Fruit fly (Drosophila melanogaster) whole organism, pupa: ENCODE data around the gene daw.
A peak's percentile ranks its signal among the peaks of the same experiment; 100 is the strongest.

Source experiments
- CG10348 ChIP-seq: fragments of 200-800 bp; sonication (Bioruptor generic); IDR thresholded peaks from 2 replicates; pipeline ENCODE4 v1.3.6; 2022; ENCODE audit warnings: missing biosample characterization, missing genetic modification characterization
- CG12605 ChIP-seq: fragments of 200-800 bp; sonication (Bioruptor generic); IDR thresholded peaks from 2 replicates; pipeline ENCODE4 v1.3.6; 2022; ENCODE audit warnings: missing biosample characterization, missing genetic modification characterization
- CG13204 ChIP-seq: fragments of 200-800 bp; sonication (Bioruptor generic); optimal IDR thresholded peaks from 2 replicates; lab custom pipeline; 2018; ENCODE audit warnings: missing biosample characterization, mild to moderate bottlenecking, missing genetic modification characterization, moderate library complexity
- CG14655 ChIP-seq: fragments of 200-800 bp; sonication (Bioruptor generic); optimal IDR thresholded peaks from 3 replicates; lab custom pipeline; 2017; ENCODE audit warnings: mild to moderate bottlenecking, missing biosample characterization, missing genetic modification reagents, missing genetic modification characterization
- CG15710 ChIP-seq: fragments of 200-800 bp; sonication (Bioruptor generic); optimal IDR thresholded peaks from 2 replicates; lab custom pipeline; 2018; ENCODE audit warnings: missing biosample characterization, mild to moderate bottlenecking, missing genetic modification characterization, moderate library complexity
- CG17806 ChIP-seq: fragments of 200-800 bp; sonication (Bioruptor generic); optimal IDR thresholded peaks from 2 replicates; lab custom pipeline; 2018; ENCODE audit warnings: missing biosample characterization, mild to moderate bottlenecking, missing genetic modification characterization, moderate library complexity
- CG32121 ChIP-seq: fragments of 200-800 bp; sonication (Bioruptor generic); IDR thresholded peaks from 2 replicates; pipeline ENCODE4 v1.3.6; 2022; ENCODE audit warnings: missing biosample characterization, missing genetic modification characterization
- CG34367 ChIP-seq: fragments of 200-800 bp; sonication (Bioruptor generic); optimal IDR thresholded peaks from 2 replicates; lab custom pipeline; 2018; ENCODE audit warnings: missing biosample characterization, mild to moderate bottlenecking, missing genetic modification characterization
- CG4496 ChIP-seq: fragments of 200-800 bp; sonication (Bioruptor generic); IDR thresholded peaks from 3 replicates; pipeline ENCODE4 v1.3.6; 2022; ENCODE audit warnings: missing biosample characterization, missing genetic modification characterization
- CG8159 ChIP-seq: fragments of 200-800 bp; sonication (Bioruptor generic); optimal IDR thresholded peaks from 3 replicates; lab custom pipeline; 2018; ENCODE audit warnings: missing biosample characterization, mild to moderate bottlenecking, missing genetic modification characterization, moderate library complexity
- CG8301 ChIP-seq: fragments of 200-800 bp; sonication (Bioruptor generic); optimal IDR thresholded peaks from 2 replicates; lab custom pipeline; 2018; ENCODE audit warnings: missing biosample characterization, mild to moderate bottlenecking, missing genetic modification characterization
- CG9948 ChIP-seq: fragments of 200-800 bp; sonication (Bioruptor generic); optimal IDR thresholded peaks from 2 replicates; lab custom pipeline; 2018; ENCODE audit warnings: missing biosample characterization, mild to moderate bottlenecking, missing genetic modification characterization, moderate library complexity
- D1 ChIP-seq: fragments of 200-800 bp; sonication (Bioruptor generic); optimal IDR thresholded peaks from 2 replicates; lab custom pipeline; 2018; ENCODE audit warnings: missing biosample characterization, mild to moderate bottlenecking, missing genetic modification characterization, moderate library complexity
- EcR ChIP-seq: fragments of 200-800 bp; sonication (Bioruptor generic); optimal IDR thresholded peaks from 3 replicates; lab custom pipeline; 2019; ENCODE audit warnings: missing biosample characterization, missing genetic modification characterization, mild to moderate bottlenecking, moderate library complexity, missing genetic modification reagents
- Ets98B ChIP-seq: fragments of 200-800 bp; sonication (Bioruptor generic); IDR thresholded peaks from 2 replicates; pipeline ENCODE4 v1.3.6; 2022; ENCODE audit warnings: missing biosample characterization, missing genetic modification characterization
- Pif1A ChIP-seq: fragments of 200-800 bp; sonication (Bioruptor generic); optimal IDR thresholded peaks from 3 replicates; lab custom pipeline; 2016; ENCODE audit warnings: missing biosample characterization, missing genetic modification characterization
- Pif1B ChIP-seq: fragments of 200-800 bp; sonication (Bioruptor generic); optimal IDR thresholded peaks from 3 replicates; lab custom pipeline; 2016; ENCODE audit warnings: missing biosample characterization, missing genetic modification characterization
- Snoo ChIP-seq: fragments of 200-800 bp; sonication (Bioruptor generic); optimal IDR thresholded peaks from 3 replicates; lab custom pipeline; 2017; ENCODE audit warnings: missing biosample characterization, mild to moderate bottlenecking, missing genetic modification characterization, inconsistent platforms
- fd96Ca ChIP-seq: fragments of 200-800 bp; sonication (Bioruptor generic); IDR thresholded peaks from 3 replicates; pipeline ENCODE4 v1.3.6; 2022; ENCODE audit warnings: missing biosample characterization, missing genetic modification characterization
- gl ChIP-seq: fragments of 200-800 bp; sonication (Bioruptor generic); optimal IDR thresholded peaks from 2 replicates; lab custom pipeline; 2018; ENCODE audit warnings: missing biosample characterization, mild to moderate bottlenecking, missing genetic modification characterization
- rn ChIP-seq: fragments of 200-800 bp; sonication (Bioruptor generic); IDR thresholded peaks from 2 replicates; pipeline ENCODE4 v1.3.6; 2022; ENCODE audit warnings: missing biosample characterization, missing genetic modification characterization

Gene daw

dm6 chr2L:2760288-2760687 is 44.8 kb upstream of the daw start:
- TF ChIP-seq rn (GFP tag; lab: Robert Waterston, UW): no peak
- no peak for TF ChIP-seq fd96Ca
- TF ChIP-seq CG4496 (GFP tag; lab: Robert Waterston, UW): no peak
- TF ChIP-seq CG15710 (tag; lab: Kevin White, UChicago): no peak

- TF ChIP-seq CG8301 (tag; lab: Kevin White, UChicago) (peak; percentile 82), CG4496 (GFP tag; lab: Robert Waterston, UW) (peak; percentile 88), Pif1A (peak; percentile 80), CG10348 (GFP tag; lab: Robert Waterston, UW) (0 out of 2 replicates have a peak, but pooled peaks have one; percentile 48), CG32121 (GFP tag; lab: Robert Waterston, UW) (peak; percentile 85), Pif1B (GFP tag; lab: Kevin White, UChicago) (peak; percentile 91), rn (GFP tag; lab: Robert Waterston, UW) (peak; percentile 57), CG17806 (tag; lab: Kevin White, UChicago) (peak; percentile 85), EcR (GFP tag; lab: Kevin White, UChicago) (peak; percentile 10), CG14655 (peak; percentile 87), CG13204 (GFP tag; lab: Kevin White, UChicago) (no peak), CG34367 (tag; lab: Kevin White, UChicago) (peak; percentile 75), fd96Ca (peak; percentile 90), CG15710 (tag; lab: Kevin White, UChicago) (peak; percentile 87), gl (tag; lab: Kevin White, UChicago) (peak; percentile 45), CG8159 (tag; lab: Kevin White, UChicago) (peak; percentile 91), Ets98B (GFP tag; lab: Robert Waterston, UW) (peak; percentile 86), D1 (no peak), CG9948 (tag; lab: Kevin White, UChicago) (peak; percentile 86), Snoo (peak; percentile 87), CG12605 (GFP tag; lab: Robert Waterston, UW) (peak; percentile 71)
Measured at dm6 chr2L:2765659-2766373, 39.2 kb upstream of the daw start, which contains the start of the genes Snx21 and aph-1. TSS of gene Snx21 (minus strand) at chr2L:2765665. TSS of gene aph-1 (plus strand) at chr2L:2766233.

- TF ChIP-seq Snoo: no peak
- TF ChIP-seq Ets98B (GFP tag; lab: Robert Waterston, UW): no peak
- peak; percentile 46; the same call in 1 of the 3 replicates for TF ChIP-seq fd96Ca
Measured at dm6 chr2L:2767627-2768026, 37.4 kb upstream of the daw start, which contains the start of the genes Taf10b and Taf10. TSS of gene Taf10b (minus strand) at chr2L:2767845. TSS of gene Taf10 (plus strand) at chr2L:2767890.

- TF ChIP-seq CG4496 (GFP tag; lab: Robert Waterston, UW) (peak; percentile 78), CG17806 (tag; lab: Kevin White, UChicago) (peak; percentile 66), Pif1A (peak; percentile 91), CG32121 (GFP tag; lab: Robert Waterston, UW) (peak; percentile 48; the same call in 1 of the 2 replicates), CG8159 (tag; lab: Kevin White, UChicago) (peak; percentile 77), fd96Ca (peak; percentile 16; the same call in 1 of the 3 replicates), Ets98B (GFP tag; lab: Robert Waterston, UW) (peak; percentile 55), CG9948 (tag; lab: Kevin White, UChicago) (peak; percentile 57), CG10348 (GFP tag; lab: Robert Waterston, UW) (no peak), CG14655 (peak; percentile 88), Snoo (peak; percentile 73), Pif1B (GFP tag; lab: Kevin White, UChicago) (peak; percentile 87), gl (tag; lab: Kevin White, UChicago) (peak; percentile 97), CG13204 (GFP tag; lab: Kevin White, UChicago) (peak; percentile 93), rn (GFP tag; lab: Robert Waterston, UW) (no peak), CG12605 (GFP tag; lab: Robert Waterston, UW) (peak; percentile 67; the same call in 1 of the 2 replicates), CG15710 (tag; lab: Kevin White, UChicago) (peak; percentile 51), EcR (GFP tag; lab: Kevin White, UChicago) (peak; percentile 58), D1 (no peak), CG34367 (tag; lab: Kevin White, UChicago) (peak; percentile 82), CG8301 (tag; lab: Kevin White, UChicago) (peak; percentile 82)
Measured at dm6 chr2L:2769476-2770185, 35.4 kb upstream of the daw start, which contains the start of the genes colt and HINT1. TSS of gene colt (minus strand) at chr2L:2770069. TSS of gene HINT1 (plus strand) at chr2L:2770135.

dm6 chr2L:2771676-2772075 is 33.4 kb upstream of the daw start, which contains the start of gene CG15399:
TSS of gene CG15399 (minus strand) at chr2L:2771776.
- no peak for TF ChIP-seq CG32121 (GFP tag; lab: Robert Waterston, UW)
- no peak for TF ChIP-seq Pif1B (GFP tag; lab: Kevin White, UChicago)
- TF ChIP-seq CG9948 (tag; lab: Kevin White, UChicago): no peak
- TF ChIP-seq CG17806 (tag; lab: Kevin White, UChicago): no peak
- TF ChIP-seq CG12605 (GFP tag; lab: Robert Waterston, UW): no peak
- TF ChIP-seq gl (tag; lab: Kevin White, UChicago): no peak
- TF ChIP-seq CG8301 (tag; lab: Kevin White, UChicago): no peak
